Worm (Caenorhabditis elegans) whole organism, L4 larva: ENCODE data around the gene agt-1.
A peak's percentile ranks its signal among the peaks of the same experiment; 100 is the strongest.

ENCODE experiments used
- D1046.2 ChIP-seq: fragments of 200-800 bp; sonication (Bioruptor generic); IDR thresholded peaks from 2 replicates; pipeline ENCODE4 v1.3.6; 2022; ENCODE audit warnings: missing genetic modification characterization, missing compliant biosample characterization
- F49E8.2 ChIP-seq: sonication (generic microtip); optimal IDR thresholded peaks from 2 replicates; lab custom pipeline; 2016; ENCODE audit warnings: missing compliant biosample characterization, mild to moderate bottlenecking, missing genetic modification characterization, borderline replicate concordance
- T26A8.4 ChIP-seq: fragments of 200-800 bp; sonication (Bioruptor generic); IDR thresholded peaks from 2 replicates; pipeline ENCODE4 v1.3.6; 2022; ENCODE audit warnings: missing genetic modification characterization, missing compliant biosample characterization
- aha-1 ChIP-seq: fragments of 150-350 bp; peaks from one replicate; lab custom pipeline; 2014; ENCODE audit warnings: missing biosample characterization, missing genetic modification characterization
- ceh-20 ChIP-seq: fragments of 200-800 bp; sonication (Bioruptor generic); IDR thresholded peaks from 2 replicates; pipeline ENCODE4 v1.3.6; 2022; ENCODE audit warnings: missing genetic modification reagents, missing genetic modification characterization, missing compliant biosample characterization
- ceh-32 ChIP-seq: sonication (generic microtip); optimal IDR thresholded peaks from 2 replicates; lab custom pipeline; 2016; ENCODE audit warnings: mild to moderate bottlenecking, missing genetic modification characterization, missing compliant biosample characterization; ENCODE audit not compliant: poor library complexity
- ceh-44 ChIP-seq: fragments of 200-800 bp; sonication (Bioruptor generic); IDR thresholded peaks from 2 replicates; pipeline ENCODE4 v1.3.6; 2022; ENCODE audit warnings: missing genetic modification reagents, missing genetic modification characterization, missing compliant biosample characterization
- ceh-62 ChIP-seq: sonication (generic microtip); optimal IDR thresholded peaks from 2 replicates; lab custom pipeline; 2017; ENCODE audit warnings: missing biosample characterization, missing genetic modification characterization
- ctbp-1 ChIP-seq: fragments of 200-800 bp; sonication (Bioruptor generic); IDR thresholded peaks from 2 replicates; pipeline ENCODE4 v1.3.6; 2022; ENCODE audit warnings: missing genetic modification reagents, missing genetic modification characterization, missing compliant biosample characterization
- dmd-6 ChIP-seq: fragments of 200-800 bp; sonication (Bioruptor generic); IDR thresholded peaks from 2 replicates; pipeline ENCODE4 v1.3.6; 2022; ENCODE audit warnings: missing genetic modification reagents, missing genetic modification characterization, missing compliant biosample characterization
- dpl-1 ChIP-seq: fragments of 150-350 bp; optimal IDR thresholded peaks from 2 replicates; lab custom pipeline; 2014; ENCODE audit warnings: missing biosample characterization, missing genetic modification reagents, missing genetic modification characterization
- egl-43 ChIP-seq: fragments of 200-800 bp; sonication (Bioruptor generic); IDR thresholded peaks from 2 replicates; pipeline ENCODE4 v1.3.6; 2022; ENCODE audit warnings: missing genetic modification reagents, missing genetic modification characterization, missing compliant biosample characterization
- hlh-11 ChIP-seq: fragments of 200-800 bp; sonication (Bioruptor generic); optimal IDR thresholded peaks from 2 replicates; lab custom pipeline; 2018; ENCODE audit warnings: mild to moderate bottlenecking, missing genetic modification characterization, missing compliant biosample characterization
- hmg-1.1 ChIP-seq: fragments of 200-800 bp; sonication (Bioruptor generic); IDR thresholded peaks from 2 replicates; pipeline ENCODE4 v1.3.6; 2022; ENCODE audit warnings: missing genetic modification reagents, missing genetic modification characterization, missing compliant biosample characterization
- lim-7 ChIP-seq: fragments of 200-800 bp; sonication (Bioruptor generic); IDR thresholded peaks from 2 replicates; pipeline ENCODE4 v1.3.6; 2022; ENCODE audit warnings: missing genetic modification characterization, missing compliant biosample characterization
- lin-1 ChIP-seq: fragments of 200-800 bp; sonication (Bioruptor generic); IDR thresholded peaks from 2 replicates; pipeline ENCODE4 v1.3.6; 2022; ENCODE audit warnings: missing genetic modification reagents, missing genetic modification characterization, missing compliant biosample characterization
- lin-13 ChIP-seq: fragments of 150-350 bp; optimal IDR thresholded peaks from 2 replicates; lab custom pipeline; 2014; ENCODE audit warnings: missing biosample characterization, missing genetic modification reagents, missing genetic modification characterization
- lin-15B ChIP-seq: fragments of 150-350 bp; sonication (generic microtip); optimal IDR thresholded peaks from 3 replicates; lab custom pipeline; 2014; ENCODE audit warnings: missing biosample characterization, missing genetic modification characterization
- lir-3 ChIP-seq: sonication (generic microtip); optimal IDR thresholded peaks from 2 replicates; lab custom pipeline; 2016; ENCODE audit warnings: mild to moderate bottlenecking, missing genetic modification characterization, missing compliant biosample characterization
- madf-5 ChIP-seq, 2 experiments: fragments of 200-800 bp; sonication (Bioruptor generic); IDR thresholded peaks; 2 replicates each; pipeline ENCODE4 v1.3.6; 2022; ENCODE audit warnings: missing compliant biosample characterization in 2 of 2, missing genetic modification characterization in 2 of 2
- mdl-1 ChIP-seq, 2 experiments: fragments of 150-350 bp in 1 of 2; sonication (generic microtip) in 1 of 2; optimal IDR thresholded peaks; 2 replicates each; lab custom pipeline; 2014 to 2017; ENCODE audit warnings: missing biosample characterization in 2 of 2, missing genetic modification characterization in 2 of 2
- mdt-29 ChIP-seq: fragments of 200-800 bp; sonication (Bioruptor generic); IDR thresholded peaks from 2 replicates; pipeline ENCODE4 v1.3.6; 2022; ENCODE audit warnings: missing genetic modification reagents, missing genetic modification characterization, missing compliant biosample characterization
- mep-1 ChIP-seq: fragments of 150-350 bp; sonication (generic microtip); optimal IDR thresholded peaks from 3 replicates; lab custom pipeline; 2014; ENCODE audit warnings: missing biosample characterization, missing genetic modification characterization
- mes-2 ChIP-seq: sonication (generic microtip); optimal IDR thresholded peaks from 2 replicates; lab custom pipeline; 2016; ENCODE audit warnings: missing genotype, mild to moderate bottlenecking, missing genetic modification characterization, missing compliant biosample characterization; ENCODE audit not compliant: poor library complexity, severe bottlenecking
- mxl-2 ChIP-seq: fragments of 200-800 bp; sonication (Bioruptor generic); conservative IDR thresholded peaks from 2 replicates; pipeline ENCODE4 v1.3.6; 2022; ENCODE audit warnings: missing genetic modification reagents, missing genetic modification characterization, missing compliant biosample characterization
- nhr-111 ChIP-seq: fragments of 200-800 bp; sonication (Bioruptor generic); optimal IDR thresholded peaks from 2 replicates; lab custom pipeline; 2018; ENCODE audit warnings: mild to moderate bottlenecking, missing genetic modification characterization, missing compliant biosample characterization
- nhr-237 ChIP-seq: sonication (generic microtip); optimal IDR thresholded peaks from 2 replicates; lab custom pipeline; 2017; ENCODE audit warnings: missing biosample characterization, missing genetic modification characterization
- nhr-42 ChIP-seq: fragments of 200-800 bp; sonication (Bioruptor generic); IDR thresholded peaks from 2 replicates; pipeline ENCODE4 v1.3.6; 2022; ENCODE audit warnings: missing genetic modification characterization, missing compliant biosample characterization
- nhr-48 ChIP-seq: sonication (generic microtip); optimal IDR thresholded peaks from 2 replicates; lab custom pipeline; 2016; ENCODE audit warnings: mild to moderate bottlenecking, missing genetic modification characterization, missing compliant biosample characterization
- pha-4 ChIP-seq, 2 experiments: fragments of 150-350 bp in 1 of 2; fragments of 200-800 bp in 1 of 2; sonication (Bioruptor generic) in 1 of 2; IDR thresholded peaks in 1 of 2; optimal IDR thresholded peaks in 1 of 2; 2 replicates each; pipeline versions ENCODE4 v1.3.6 to Lab custom; 2014 to 2022; ENCODE audit warnings: missing genetic modification characterization in 2 of 2, missing genetic modification reagents in 2 of 2, missing biosample characterization in 1 of 2, missing compliant biosample characterization in 1 of 2
- php-3 ChIP-seq: fragments of 200-800 bp; sonication (Bioruptor generic); IDR thresholded peaks from 2 replicates; pipeline ENCODE4 v1.3.6; 2022; ENCODE audit warnings: missing genetic modification reagents, missing genetic modification characterization, missing compliant biosample characterization
- pqm-1 ChIP-seq: sonication (generic microtip); optimal IDR thresholded peaks from 2 replicates; lab custom pipeline; 2017; ENCODE audit warnings: missing biosample characterization, missing genetic modification characterization
- saeg-2 ChIP-seq: fragments of 200-800 bp; sonication (Bioruptor generic); IDR thresholded peaks from 2 replicates; pipeline ENCODE4 v1.3.6; 2022; ENCODE audit warnings: missing genetic modification reagents, missing genetic modification characterization, missing compliant biosample characterization
- sdz-12 ChIP-seq: fragments of 200-800 bp; sonication (Bioruptor generic); optimal IDR thresholded peaks from 2 replicates; lab custom pipeline; 2018; ENCODE audit warnings: mild to moderate bottlenecking, missing genetic modification characterization, missing compliant biosample characterization
- set-16 ChIP-seq: fragments of 200-800 bp; sonication (Bioruptor generic); IDR thresholded peaks from 2 replicates; pipeline ENCODE4 v1.3.6; 2022; ENCODE audit warnings: missing genetic modification reagents, missing genetic modification characterization, missing compliant biosample characterization
- tra-1 ChIP-seq: fragments of 200-800 bp; sonication (Bioruptor generic); IDR thresholded peaks from 2 replicates; pipeline ENCODE4 v1.3.6; 2022; ENCODE audit warnings: missing genetic modification reagents, missing genetic modification characterization, missing compliant biosample characterization
- unc-62 ChIP-seq, 3 experiments: fragments of 150-350 bp in 1 of 3; sonication (generic microtip); optimal IDR thresholded peaks in 2 of 3; peaks in 1 of 3; 1 replicate in 1 of 3; 2 replicates in 2 of 3; lab custom pipeline; 2014 to 2017; ENCODE audit warnings: missing biosample characterization in 3 of 3, missing genetic modification characterization in 3 of 3, missing genetic modification reagents in 3 of 3, missing genotype in 1 of 3
- zag-1 ChIP-seq: fragments of 150-350 bp; optimal IDR thresholded peaks from 2 replicates; lab custom pipeline; 2014; ENCODE audit warnings: missing biosample characterization, missing genetic modification characterization
- zfp-2 ChIP-seq: sonication (generic microtip); optimal IDR thresholded peaks from 2 replicates; lab custom pipeline; 2016; ENCODE audit warnings: mild to moderate bottlenecking, missing genetic modification characterization, missing compliant biosample characterization
- zip-11 ChIP-seq: fragments of 200-800 bp; sonication (Bioruptor generic); IDR thresholded peaks from 2 replicates; pipeline ENCODE4 v1.3.6; 2022; ENCODE audit warnings: missing genetic modification characterization, missing compliant biosample characterization
- zip-2 ChIP-seq: fragments of 150-350 bp; optimal IDR thresholded peaks from 2 replicates; lab custom pipeline; 2014; ENCODE audit warnings: missing biosample characterization, missing genetic modification characterization

Gene agt-1

DNA sequence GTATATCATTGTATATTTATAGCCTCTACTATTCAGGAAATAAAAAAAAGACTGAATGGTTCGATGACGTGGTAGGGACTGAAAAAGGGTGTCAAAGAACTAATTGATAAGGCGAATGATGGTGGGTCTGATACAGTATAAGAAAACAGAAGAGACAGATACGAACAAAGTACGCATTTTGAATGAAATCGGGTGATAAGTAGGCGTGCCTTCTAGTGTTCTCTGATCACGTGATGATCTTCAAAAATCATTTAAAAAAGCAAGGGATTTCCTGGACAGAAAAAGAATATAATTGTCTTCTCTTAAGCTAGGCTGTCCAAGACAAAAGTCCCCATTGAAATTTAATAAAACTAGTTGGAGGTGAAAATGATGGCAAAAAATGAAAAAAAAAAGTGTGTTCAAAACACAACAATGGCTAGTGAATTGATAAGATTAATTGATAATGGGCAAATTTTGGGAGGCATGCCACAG is 24.1 kb upstream of the agt-1 start (continued):
- TF ChIP-seq mdl-1 (tag; optimal IDR thresholded peaks at IDR 0.05; lab: Kevin White, UChicago), result peak in 1 of 2 experiments; percentile 75
- TF ChIP-seq ctbp-1 (GFP tag; lab: Robert Waterston, UW), result no peak
- TF ChIP-seq unc-62 (GFP tag; optimal IDR thresholded peaks at IDR 0.05 in 1 of 2; lab: Kevin White, UChicago), result peak in 1 of 2 experiments; percentile 83
- no peak for TF ChIP-seq unc-62 (tag; optimal IDR thresholded peaks at IDR 0.05; lab: Kevin White, UChicago)
- no peak for TF ChIP-seq zag-1 (tag; lab: Kevin White, UChicago)
- TF ChIP-seq mep-1 (tag; lab: Kevin White, UChicago), result peak; percentile 5
- no peak for TF ChIP-seq T26A8.4
- TF ChIP-seq dpl-1 (GFP tag; lab: Kevin White, UChicago), result no peak
- TF ChIP-seq nhr-237 (tag; lab: Kevin White, UChicago), result no peak
- TF ChIP-seq nhr-48, result peak; percentile 81
- no peak for TF ChIP-seq D1046.2 (GFP tag; lab: Robert Waterston, UW)
- TF ChIP-seq pqm-1, result peak; percentile 31
- peak; percentile 86 for TF ChIP-seq dmd-6 (GFP tag; lab: Robert Waterston, UW)
- no peak for TF ChIP-seq hmg-1.1 (GFP tag; lab: Robert Waterston, UW)
- no peak for TF ChIP-seq lin-15B (tag; lab: Kevin White, UChicago)
- no peak for TF ChIP-seq ceh-62 (tag; lab: Kevin White, UChicago)
- TF ChIP-seq lir-3 (tag; lab: Kevin White, UChicago), result no peak
- TF ChIP-seq egl-43 (GFP tag; lab: Robert Waterston, UW), result no peak
- TF ChIP-seq ceh-20, result peak; percentile 7; the same call in 1 of the 2 replicates
- TF ChIP-seq lim-7 (GFP tag; lab: Robert Waterston, UW), result no peak
- TF ChIP-seq mxl-2 (GFP tag; lab: Robert Waterston, UW), result no peak
- no peak for TF ChIP-seq set-16 (GFP tag; lab: Robert Waterston, UW)
- no peak for TF ChIP-seq nhr-111
- TF ChIP-seq mes-2 (tag; lab: Kevin White, UChicago), result peak; percentile 7
- TF ChIP-seq zip-11 (GFP tag; lab: Robert Waterston, UW), result no peak
- TF ChIP-seq lin-13 (GFP tag; lab: Kevin White, UChicago), result peak; percentile 23
- peak; percentile 97 for TF ChIP-seq aha-1 (tag; lab: Kevin White, UChicago)
- no peak for TF ChIP-seq F49E8.2
- no peak for TF ChIP-seq saeg-2 (GFP tag; lab: Robert Waterston, UW)
- no peak for TF ChIP-seq lin-1 (GFP tag; lab: Robert Waterston, UW)
- no peak for TF ChIP-seq ceh-32 (tag; lab: Kevin White, UChicago)
- TF ChIP-seq ceh-44 (GFP tag; lab: Robert Waterston, UW), result no peak
- TF ChIP-seq mdt-29 (GFP tag; lab: Robert Waterston, UW), result peak; percentile 61
- no peak for TF ChIP-seq zfp-2
- TF ChIP-seq zip-2 (tag; lab: Kevin White, UChicago), result no peak
- no peak; the same call in 1 of the 2 replicates for TF ChIP-seq tra-1 (GFP tag; lab: Robert Waterston, UW)
- peak; percentile 91 for TF ChIP-seq hlh-11
- TF ChIP-seq php-3 (GFP tag; lab: Robert Waterston, UW), result peak; percentile 67; the same call in 1 of the 2 replicates

DNA sequence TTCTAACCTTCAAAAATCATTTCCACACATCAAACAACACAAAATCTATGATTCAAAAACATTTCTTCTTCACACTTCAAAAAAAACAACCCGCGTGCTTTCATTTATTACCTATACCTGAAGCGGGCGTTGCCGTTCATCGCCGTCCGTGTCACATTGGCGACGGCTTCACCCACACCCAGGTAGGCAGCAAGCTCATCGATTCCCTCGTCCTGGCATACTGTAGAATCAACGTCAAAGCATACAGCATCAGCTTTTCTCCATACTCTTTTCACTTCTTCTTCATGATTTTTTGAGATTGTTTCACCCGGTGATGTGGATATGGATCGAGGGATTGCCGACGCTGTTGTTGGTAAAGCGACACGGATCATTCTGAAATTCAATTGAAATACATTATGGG is 23.0 kb upstream of the agt-1 start:
- TF ChIP-seq lim-7 (GFP tag; lab: Robert Waterston, UW) (0 out of 2 replicates have a peak, but pooled peaks have one; percentile 35), egl-43 (GFP tag; lab: Robert Waterston, UW) (0 out of 2 replicates have a peak, but pooled peaks have one; percentile 44), nhr-111 (peak; percentile 13), tra-1 (GFP tag; lab: Robert Waterston, UW) (no peak), mdl-1 (tag; optimal IDR thresholded peaks at IDR 0.05; lab: Kevin White, UChicago) (no peak), set-16 (GFP tag; lab: Robert Waterston, UW) (peak; percentile 26; the same call in 1 of the 2 replicates), T26A8.4 (peak; percentile 46), ceh-62 (tag; lab: Kevin White, UChicago) (no peak), madf-5 (GFP tag; IDR thresholded peaks at IDR 0.05; lab: Robert Waterston, UW) (no peak), nhr-42 (GFP tag; lab: Robert Waterston, UW) (0 out of 2 replicates have a peak, but pooled peaks have one; percentile 33), sdz-12 (GFP tag; lab: Kevin White, UChicago) (peak; percentile 68), aha-1 (tag; lab: Kevin White, UChicago) (peak; percentile 25), pha-4 (GFP tag; IDR thresholded peaks at IDR 0.05; lab: Robert Waterston, UW) (no peak), pha-4 (tag; optimal IDR thresholded peaks at IDR 0.05; lab: Kevin White, UChicago) (no peak)
